Fruit fly (Drosophila melanogaster): ENCODE measurements around the gene Sfp26Ac.

The Sfp26Ac gene

DNA sequence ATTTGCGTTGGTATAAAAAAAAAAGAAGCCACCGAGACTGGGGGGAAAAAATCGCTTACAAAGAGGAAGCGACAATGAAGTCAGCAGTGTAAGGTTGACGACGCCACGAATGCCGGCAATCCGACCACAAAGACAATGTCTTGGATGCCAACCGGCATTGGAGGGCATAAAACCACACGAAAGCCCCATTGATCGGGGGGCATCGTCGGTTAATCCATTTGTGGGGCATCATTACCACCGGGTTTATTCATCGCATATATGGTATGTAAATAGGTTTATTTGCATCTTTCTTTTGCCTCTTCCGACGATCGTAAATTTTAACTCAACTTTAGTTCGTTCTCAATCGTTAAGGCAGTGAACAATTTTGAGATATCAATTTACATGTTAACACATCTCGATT, 2.4 kb upstream of the Sfp26Ac start:
- TF ChIP-seq CG1620 (GFP tag; optimal IDR thresholded peaks at IDR 0.05) (no peak), ovo (GFP tag; optimal IDR thresholded peaks at IDR 0.05) (no peak), CG12768 (GFP tag; optimal IDR thresholded peaks at IDR 0.05) (no peak), bab1 (GFP tag; optimal IDR thresholded peaks at IDR 0.05) (no peak)

- TF ChIP-seq cnc (optimal IDR thresholded peaks at IDR 0.05) (no peak), CG33017 (tag; optimal IDR thresholded peaks at IDR 0.05) (no peak), Clk (GFP tag; optimal IDR thresholded peaks at IDR 0.05) (no peak), cic (GFP tag; optimal IDR thresholded peaks at IDR 0.05) (no peak), CG7045 (GFP tag; optimal IDR thresholded peaks at IDR 0.05) (no peak), toe (GFP tag; optimal IDR thresholded peaks at IDR 0.05) (no peak), CG11617 (GFP tag; optimal IDR thresholded peaks at IDR 0.05) (no peak), CG14711 (tag; optimal IDR thresholded peaks at IDR 0.05) (no peak)
Measured at dm6 chr2L:5885702-5886101, 1.1 kb upstream of the Sfp26Ac start, which contains the start of gene CG9029. CG9029 (plus strand) TSS chr2L:5886002.

DNA sequence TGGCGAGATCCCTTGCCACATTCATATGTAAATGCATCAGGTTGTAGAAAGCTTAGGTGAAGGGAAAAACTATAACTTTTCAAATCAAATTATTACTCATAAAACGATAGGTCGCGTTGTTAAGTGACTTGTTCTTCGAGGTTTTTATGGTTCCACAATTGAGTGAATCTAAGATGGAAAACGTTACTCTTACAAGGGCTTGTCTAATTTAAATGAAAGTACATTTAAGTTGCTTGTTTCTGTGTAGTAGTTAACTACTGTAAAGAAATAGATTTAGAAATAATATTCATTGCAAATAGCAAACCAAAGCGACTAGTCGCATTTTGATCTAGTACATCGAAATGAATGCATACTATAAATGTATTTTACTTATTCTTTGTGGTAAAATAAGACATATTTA, 1.1 kb downstream of the Sfp26Ac start, which contains the start of gene CG44574:
CG44574 (plus strand) TSS at position 301 of the 400 bp plus-strand sequence.
- TF ChIP-seq pad (GFP tag; optimal IDR thresholded peaks at IDR 0.05) (no peak), CG7045 (GFP tag; optimal IDR thresholded peaks at IDR 0.05) (no peak), Crg-1 (GFP tag; optimal IDR thresholded peaks at IDR 0.05) (no peak), CG1620 (GFP tag; optimal IDR thresholded peaks at IDR 0.05) (no peak), toe (GFP tag; optimal IDR thresholded peaks at IDR 0.05) (no peak), CG12768 (GFP tag; optimal IDR thresholded peaks at IDR 0.05) (no peak), cic (GFP tag; optimal IDR thresholded peaks at IDR 0.05) (no peak), CG11617 (GFP tag; optimal IDR thresholded peaks at IDR 0.05) (no peak), Hr96 (GFP tag; optimal IDR thresholded peaks at IDR 0.05) (no peak), cnc (optimal IDR thresholded peaks at IDR 0.05) (no peak), Mnt (GFP tag; optimal IDR thresholded peaks at IDR 0.05) (no peak)

dm6 chr2L:5881181-5881580, 3.4 kb downstream of the Sfp26Ac start:
- TF ChIP-seq CG12768 (GFP tag; optimal IDR thresholded peaks at IDR 0.05) (no peak), Clk (GFP tag; optimal IDR thresholded peaks at IDR 0.05) (no peak), CG7101 (tag; optimal IDR thresholded peaks at IDR 0.05) (no peak), CG1620 (GFP tag; optimal IDR thresholded peaks at IDR 0.05) (no peak), CG11617 (GFP tag; optimal IDR thresholded peaks at IDR 0.05) (no peak), pad (GFP tag; optimal IDR thresholded peaks at IDR 0.05) (no peak), kay (GFP tag; ENCODE audit: borderline replicate concordance) (no peak), bab1 (GFP tag; optimal IDR thresholded peaks at IDR 0.05) (no peak), cic (GFP tag; optimal IDR thresholded peaks at IDR 0.05) (no peak), toe (GFP tag; optimal IDR thresholded peaks at IDR 0.05) (no peak), CG7045 (GFP tag; optimal IDR thresholded peaks at IDR 0.05) (no peak), ovo (GFP tag; optimal IDR thresholded peaks at IDR 0.05) (no peak), cnc (optimal IDR thresholded peaks at IDR 0.05) (no peak)

DNA sequence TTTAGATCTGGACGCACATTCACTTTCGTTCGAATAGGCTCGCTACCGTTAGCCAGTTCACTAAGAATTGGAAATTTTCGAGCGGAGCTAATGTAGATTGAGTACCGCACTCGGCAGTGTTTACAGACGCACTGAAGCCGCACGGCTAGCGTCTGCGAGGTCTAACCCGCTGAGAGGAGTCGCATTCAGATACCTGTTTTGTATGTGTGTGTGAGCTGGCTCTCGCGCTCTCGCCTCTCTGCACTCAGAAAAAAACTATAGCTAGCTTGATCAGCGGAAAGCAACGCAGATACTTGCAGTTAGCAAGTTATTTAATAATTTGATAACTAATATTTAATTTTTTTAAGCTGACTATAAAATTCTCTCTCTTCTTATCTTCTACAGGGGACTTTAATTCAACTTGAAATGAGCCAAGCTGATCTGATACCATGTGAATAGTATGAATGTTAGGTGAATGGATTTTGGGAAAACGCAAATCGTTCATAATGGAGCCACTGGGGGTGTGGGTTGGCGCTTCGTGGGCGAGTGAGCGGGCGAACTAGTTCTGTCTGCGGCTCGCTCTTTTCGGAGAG, 5.1 kb downstream of the Sfp26Ac start, which contains the start of gene rau:
rau (minus strand) TSS at position 136 of the 572 bp plus-strand sequence.
- TF ChIP-seq ovo (GFP tag; optimal IDR thresholded peaks at IDR 0.05) (no peak), bab1 (GFP tag; optimal IDR thresholded peaks at IDR 0.05) (peak; percentile 69), kay (GFP tag; ENCODE audit: borderline replicate concordance) (no peak), Hr96 (GFP tag; optimal IDR thresholded peaks at IDR 0.05) (no peak), cnc (optimal IDR thresholded peaks at IDR 0.05) (no peak), CG7101 (tag; optimal IDR thresholded peaks at IDR 0.05) (peak; percentile 62), CG12768 (GFP tag; optimal IDR thresholded peaks at IDR 0.05) (peak; percentile 37), CG11617 (GFP tag; optimal IDR thresholded peaks at IDR 0.05) (peak; percentile 32), CG1620 (GFP tag; optimal IDR thresholded peaks at IDR 0.05) (no peak), toe (GFP tag; optimal IDR thresholded peaks at IDR 0.05) (peak; percentile 49), tj (GFP tag; optimal IDR thresholded peaks at IDR 0.05) (peak; percentile 84), CG33017 (tag; optimal IDR thresholded peaks at IDR 0.05) (peak; percentile 25), Clk (GFP tag; optimal IDR thresholded peaks at IDR 0.05) (no peak), pad (GFP tag; optimal IDR thresholded peaks at IDR 0.05) (peak; percentile 34), Mnt (GFP tag; optimal IDR thresholded peaks at IDR 0.05) (peak; percentile 23), CG14711 (tag; optimal IDR thresholded peaks at IDR 0.05) (peak; percentile 48), CG7045 (GFP tag; optimal IDR thresholded peaks at IDR 0.05) (peak; percentile 39), Crg-1 (GFP tag; optimal IDR thresholded peaks at IDR 0.05) (peak; percentile 28), CG5204 (GFP tag; optimal IDR thresholded peaks at IDR 0.05) (peak; percentile 46), cic (GFP tag; optimal IDR thresholded peaks at IDR 0.05) (no peak)

dm6 chr2L:5876474-5877067, 8.0 kb downstream of the Sfp26Ac start:
- TF ChIP-seq CG1620 (GFP tag; optimal IDR thresholded peaks at IDR 0.05) (peak; percentile 41), bab1 (GFP tag; optimal IDR thresholded peaks at IDR 0.05) (no peak), Hr96 (GFP tag; optimal IDR thresholded peaks at IDR 0.05) (peak; percentile 43), cnc (optimal IDR thresholded peaks at IDR 0.05) (no peak), kay (GFP tag; ENCODE audit: borderline replicate concordance) (peak; percentile 70), Clk (GFP tag; optimal IDR thresholded peaks at IDR 0.05) (no peak), CG7101 (tag; optimal IDR thresholded peaks at IDR 0.05) (peak; percentile 81), CG14711 (tag; optimal IDR thresholded peaks at IDR 0.05) (peak; percentile 72), CG5204 (GFP tag; optimal IDR thresholded peaks at IDR 0.05) (peak; percentile 49), pad (GFP tag; optimal IDR thresholded peaks at IDR 0.05) (peak; percentile 28), toe (GFP tag; optimal IDR thresholded peaks at IDR 0.05) (peak; percentile 32), tj (GFP tag; optimal IDR thresholded peaks at IDR 0.05) (peak; percentile 98), CG12768 (GFP tag; optimal IDR thresholded peaks at IDR 0.05) (peak; percentile 54), cic (GFP tag; optimal IDR thresholded peaks at IDR 0.05) (peak; percentile 72), CG11617 (GFP tag; optimal IDR thresholded peaks at IDR 0.05) (peak; percentile 64), CG7045 (GFP tag; optimal IDR thresholded peaks at IDR 0.05) (peak; percentile 90), CG33017 (tag; optimal IDR thresholded peaks at IDR 0.05) (peak; percentile 66), ovo (GFP tag; optimal IDR thresholded peaks at IDR 0.05) (peak; percentile 76), Mnt (GFP tag; optimal IDR thresholded peaks at IDR 0.05) (peak; percentile 50), Crg-1 (GFP tag; optimal IDR thresholded peaks at IDR 0.05) (peak; percentile 72)

All from whole organism, adult.